Fruit fly (Drosophila melanogaster): ENCODE results near the gene unk.
A peak's percentile ranks its signal among the peaks of the same experiment; 100 is the strongest.

DNA sequence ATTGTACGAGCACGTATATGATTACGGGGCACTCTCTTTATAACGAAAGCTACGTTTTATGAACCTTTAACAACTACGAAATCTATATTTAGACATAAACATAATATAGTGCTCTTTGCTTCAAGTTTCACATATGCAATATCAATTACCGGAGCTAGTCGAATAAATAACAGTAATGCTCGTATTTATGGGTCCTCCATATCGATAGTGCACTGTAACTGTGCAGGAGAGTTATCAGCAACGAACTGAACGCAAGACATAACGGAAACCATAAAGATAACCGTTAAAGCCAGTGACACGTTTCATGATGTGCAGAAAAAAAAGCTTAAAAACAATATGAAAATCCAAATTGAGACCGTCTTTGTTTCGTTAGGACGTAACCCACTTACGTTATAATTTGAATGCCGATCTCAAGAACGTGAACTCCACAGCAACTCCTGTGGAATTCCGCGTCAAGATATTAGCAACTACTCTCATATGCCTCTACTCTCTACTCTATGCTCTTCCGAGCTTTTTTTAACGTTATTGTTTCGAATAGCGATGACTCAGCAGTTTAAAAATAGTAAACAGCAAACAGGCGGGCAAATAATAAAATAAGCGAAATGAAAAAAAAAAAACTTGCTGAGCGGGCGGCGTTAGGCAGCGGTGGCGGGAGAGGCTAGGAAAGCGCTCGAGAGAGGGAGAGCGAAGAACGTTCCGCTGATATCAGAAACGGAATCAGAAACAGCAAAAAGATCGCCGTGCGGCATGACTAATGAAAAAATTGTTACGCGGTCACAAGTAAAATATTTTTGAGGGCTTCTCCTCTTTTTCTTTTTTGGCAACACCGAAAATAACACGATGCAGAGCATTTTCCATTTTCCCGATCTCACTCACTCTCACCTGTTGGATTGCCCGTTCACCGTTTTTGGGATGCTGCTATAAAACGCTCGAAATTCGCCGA, 32.6 kb upstream of the unk start:
- TF ChIP-seq CG10348 (GFP tag; IDR thresholded peaks at IDR 0.05) (no peak), EcR (GFP tag; optimal IDR thresholded peaks at IDR 0.05) (peak; percentile 73), fd96Ca (GFP tag; IDR thresholded peaks at IDR 0.05) (peak; percentile 79; the same call in 1 of the 3 replicates), CG13204 (GFP tag; optimal IDR thresholded peaks at IDR 0.05) (peak; percentile 40), Pif1A (GFP tag; optimal IDR thresholded peaks at IDR 0.05) (peak; percentile 86), Pif1B (GFP tag; optimal IDR thresholded peaks at IDR 0.05) (peak; percentile 82), CG34367 (tag; optimal IDR thresholded peaks at IDR 0.05) (peak; percentile 78), CG32121 (GFP tag; IDR thresholded peaks at IDR 0.05) (peak; percentile 75), CG17806 (tag; optimal IDR thresholded peaks at IDR 0.05) (peak; percentile 81), gl (tag; optimal IDR thresholded peaks at IDR 0.05) (peak; percentile 57), CG8301 (tag; optimal IDR thresholded peaks at IDR 0.05) (peak; percentile 73), rn (GFP tag; IDR thresholded peaks at IDR 0.05) (0 out of 2 replicates have a peak, but pooled peaks have one; percentile 32)

Measured in whole organism, pupa.